Fruit fly (Drosophila melanogaster): Measurements from ENCODE around the gene Asciz.

The Asciz gene

DNA sequence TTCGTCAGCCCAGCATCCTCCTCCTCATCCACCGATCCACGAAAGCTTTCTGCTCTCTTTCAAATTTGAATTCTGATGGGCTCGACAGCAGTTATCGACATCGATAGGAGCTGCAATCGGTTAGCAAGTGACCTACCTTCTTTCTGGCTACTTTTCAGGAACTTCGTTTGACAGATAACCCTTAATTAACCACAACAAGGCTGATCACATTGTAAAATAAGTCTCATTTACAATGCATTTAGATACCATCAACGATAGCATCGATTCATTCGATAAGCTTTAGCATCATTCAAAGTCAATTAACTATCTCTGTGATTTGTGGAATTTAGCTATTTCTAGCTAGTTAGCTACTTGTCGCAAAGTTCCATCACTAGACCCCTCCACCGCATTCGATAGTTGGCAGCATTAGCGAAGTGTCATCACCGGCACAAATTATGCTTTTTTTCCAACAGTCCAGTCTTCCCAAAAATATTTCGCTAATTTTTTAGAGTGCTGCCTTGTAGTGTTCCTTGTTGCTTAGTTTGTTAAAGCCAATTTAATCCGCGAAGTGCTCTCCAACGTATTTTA, 12.6 kb upstream of the Asciz start, which contains the start of the genes MnM and Girdin (continued):
- TF ChIP-seq tio (GFP tag; optimal IDR thresholded peaks at IDR 0.05) (no peak), CG9932 (GFP tag; IDR thresholded peaks at IDR 0.05) (peak; percentile 88), Myb (GFP tag; optimal IDR thresholded peaks at IDR 0.05) (peak; percentile 89), CG17912 (GFP tag; optimal IDR thresholded peaks at IDR 0.05) (no peak), Gsc (GFP tag; IDR thresholded peaks at IDR 0.05) (no peak), ems (GFP tag; optimal IDR thresholded peaks at IDR 0.05) (peak; percentile 50), CG1647 (GFP tag; optimal IDR thresholded peaks at IDR 0.05) (peak; percentile 23), dimm (GFP tag; IDR thresholded peaks at IDR 0.05) (no peak), HLH4C (GFP tag; IDR thresholded peaks at IDR 0.05; ENCODE audit: partially characterized antibody) (peak; percentile 88), sima (GFP tag; optimal IDR thresholded peaks at IDR 0.05) (no peak), schlank (tag; optimal IDR thresholded peaks at IDR 0.05) (no peak), Hr39 (optimal IDR thresholded peaks at IDR 0.05) (no peak), Max (GFP tag; optimal IDR thresholded peaks at IDR 0.05) (peak; percentile 43), hbn (GFP tag; IDR thresholded peaks at IDR 0.05; ENCODE audit: partially characterized antibody) (peak; percentile 75), tap (tag; optimal IDR thresholded peaks at IDR 0.05) (no peak), sr (GFP tag; IDR thresholded peaks at IDR 0.05) (no peak), ind (GFP tag; optimal IDR thresholded peaks at IDR 0.05) (peak; percentile 76), CG18619 (GFP tag; optimal IDR thresholded peaks at IDR 0.05) (peak; percentile 36), otp (GFP tag; IDR thresholded peaks at IDR 0.05) (no peak), Hand (GFP tag; optimal IDR thresholded peaks at IDR 0.05) (no peak), CG4854 (GFP tag; optimal IDR thresholded peaks at IDR 0.05) (no peak), CG10267 (tag; optimal IDR thresholded peaks at IDR 0.05) (peak; percentile 55), CG12659 (GFP tag; optimal IDR thresholded peaks at IDR 0.05) (peak; percentile 82), Dp (GFP tag; optimal IDR thresholded peaks at IDR 0.05) (peak; percentile 84), Hmr (GFP tag; optimal IDR thresholded peaks at IDR 0.05) (peak; percentile 59), CG32767 (GFP tag; IDR thresholded peaks at IDR 0.05) (no peak), Dfd (GFP tag; optimal IDR thresholded peaks at IDR 0.05) (no peak), al (GFP tag; IDR thresholded peaks at IDR 0.05) (peak; percentile 44; the same call in 1 of the 2 replicates), CG15601 (tag; optimal IDR thresholded peaks at IDR 0.05) (no peak), hth (optimal IDR thresholded peaks at IDR 0.05) (no peak), CG1024 (GFP tag; IDR thresholded peaks at IDR 0.05) (no peak), CG4707 (GFP tag; optimal IDR thresholded peaks at IDR 0.05) (no peak), Rfx (GFP tag; IDR thresholded peaks at IDR 0.05) (peak; percentile 75), CG18476 (GFP tag; optimal IDR thresholded peaks at IDR 0.05) (no peak), Pdp1 (GFP tag; optimal IDR thresholded peaks at IDR 0.05) (peak; percentile 67 to 69), gce (GFP tag; IDR thresholded peaks at IDR 0.05) (no peak), Dad (GFP tag; optimal IDR thresholded peaks at IDR 0.05) (peak; percentile 60), cad (GFP tag; optimal IDR thresholded peaks at IDR 0.05) (no peak), Dip2 (GFP tag; IDR thresholded peaks at IDR 0.05) (no peak), Dek (tag; optimal IDR thresholded peaks at IDR 0.05) (peak; percentile 29), ac (GFP tag; optimal IDR thresholded peaks at IDR 0.05) (no peak), gcm2 (GFP tag; optimal IDR thresholded peaks at IDR 0.05) (no peak), CG8281 (tag; optimal IDR thresholded peaks at IDR 0.05) (no peak), lilli (GFP tag; optimal IDR thresholded peaks at IDR 0.05) (peak; percentile 87), pb (GFP tag; optimal IDR thresholded peaks at IDR 0.05) (peak; percentile 53), E2f1 (GFP tag; IDR thresholded peaks at IDR 0.05) (peak; percentile 25; the same call in 1 of the 2 replicates), chm (GFP tag; IDR thresholded peaks at IDR 0.05) (no peak), Mrtf (GFP tag; IDR thresholded peaks at IDR 0.05) (no peak), CG8944 (GFP tag; optimal IDR thresholded peaks at IDR 0.05) (peak; percentile 66), pita (GFP tag; optimal IDR thresholded peaks at IDR 0.05) (no peak), sqz (GFP tag; optimal IDR thresholded peaks at IDR 0.05) (no peak)
